Worm (Caenorhabditis elegans) whole organism, young adult: ENCODE data around the gene mip-1.

Experiments used
- F23B12.7 ChIP-seq: sonication (generic microtip); optimal IDR thresholded peaks from 2 replicates; lab custom pipeline; 2017; ENCODE audit warnings: missing genetic modification characterization, mild to moderate bottlenecking, missing compliant biosample characterization, antibody characterized with exemption, moderate library complexity; ENCODE audit not compliant: insufficient read depth
- F39B2.1 ChIP-seq: fragments of 200-800 bp; sonication (Bioruptor generic); IDR thresholded peaks from 2 replicates; pipeline ENCODE4 v1.3.6; 2022; ENCODE audit warnings: missing genetic modification reagents, missing genetic modification characterization, missing compliant biosample characterization
- atf-7 ChIP-seq: sonication (generic microtip); optimal IDR thresholded peaks from 2 replicates; lab custom pipeline; 2017; ENCODE audit warnings: mild to moderate bottlenecking, missing genetic modification characterization, missing compliant biosample characterization
- ceh-40 ChIP-seq: fragments of 200-800 bp; sonication (Bioruptor generic); IDR thresholded peaks from 2 replicates; pipeline ENCODE4 v1.3.6; 2022; ENCODE audit warnings: missing genetic modification characterization, missing compliant biosample characterization
- lin-26 ChIP-seq: fragments of 200-800 bp; sonication (Bioruptor generic); IDR thresholded peaks from 2 replicates; pipeline ENCODE4 v1.3.6; 2022; ENCODE audit warnings: missing genetic modification reagents, missing genetic modification characterization, missing compliant biosample characterization
- lin-54 ChIP-seq: fragments of 200-800 bp; sonication (Bioruptor generic); optimal IDR thresholded peaks from 2 replicates; lab custom pipeline; 2018; ENCODE audit warnings: mild to moderate bottlenecking, missing genetic modification characterization, missing compliant biosample characterization
- lsl-1 ChIP-seq: fragments of 200-800 bp; sonication (Bioruptor generic); optimal IDR thresholded peaks from 2 replicates; lab custom pipeline; 2018; ENCODE audit warnings: mild to moderate bottlenecking, missing genetic modification characterization, moderate library complexity, missing compliant biosample characterization
- nfya-2 ChIP-seq: fragments of 200-800 bp; sonication (Bioruptor generic); IDR thresholded peaks from 2 replicates; pipeline ENCODE4 v1.3.6; 2022; ENCODE audit warnings: missing genetic modification reagents, missing genetic modification characterization, missing compliant biosample characterization
- rpc-1 ChIP-seq, 2 experiments: fragments of 150-350 bp in 1 of 2; sonication (generic microtip) in 1 of 2; optimal IDR thresholded peaks; 2 replicates each; lab custom pipeline; 2014 to 2018; ENCODE audit warnings: missing biosample characterization in 1 of 2, missing genetic modification characterization in 1 of 2, missing genetic modification reagents in 1 of 2, missing genotype in 1 of 2
- snpc-3.4 ChIP-seq: sonication (generic microtip); optimal IDR thresholded peaks from 2 replicates; lab custom pipeline; 2017; ENCODE audit warnings: missing genetic modification characterization, mild to moderate bottlenecking, missing compliant biosample characterization, antibody characterized with exemption, moderate library complexity, missing genotype, missing genetic modification reagents
- ztf-22 ChIP-seq: fragments of 200-800 bp; sonication (Bioruptor generic); optimal IDR thresholded peaks from 2 replicates; lab custom pipeline; 2018; ENCODE audit warnings: mild to moderate bottlenecking, missing genetic modification characterization, moderate library complexity, missing compliant biosample characterization

Gene mip-1

DNA sequence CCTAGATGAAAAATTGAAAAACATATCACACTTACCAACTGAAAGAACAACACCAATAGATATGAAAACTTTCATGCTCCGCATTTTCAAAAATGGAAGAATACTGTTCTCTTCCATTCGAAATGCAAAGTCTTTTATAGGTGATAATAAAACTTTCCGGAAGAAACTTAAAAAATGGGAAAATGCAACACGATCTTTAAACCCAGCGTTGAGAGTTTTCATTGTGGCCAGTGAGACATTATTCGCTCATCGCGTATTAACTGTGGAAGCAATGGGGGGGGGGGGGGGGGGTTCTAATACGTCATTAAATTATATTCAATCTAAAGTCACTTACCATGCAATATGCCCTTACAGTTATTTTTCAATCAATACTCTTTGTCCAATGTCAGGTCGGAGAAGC, 51.4 kb downstream of the mip-1 start, which contains the start of the genes clec-157 and fkh-5:
clec-157 (minus strand) TSS at position 101 of the 400 bp plus-strand sequence.
fkh-5 (plus strand) TSS at position 336 of the 400 bp plus-strand sequence.
- TF ChIP-seq lin-54: no peak
- TF ChIP-seq ceh-40 (GFP tag; lab: Robert Waterston, UW): no peak
- TF ChIP-seq ztf-22: no peak
- TF ChIP-seq rpc-1 (optimal IDR thresholded peaks at IDR 0.05; lab: Kevin White, UChicago): no peak
- no peak for TF ChIP-seq rpc-1 (tag; optimal IDR thresholded peaks at IDR 0.05; lab: Kevin White, UChicago)
- no peak for TF ChIP-seq snpc-3.4 (tag; lab: Kevin White, UChicago)
- TF ChIP-seq lin-26 (GFP tag; lab: Robert Waterston, UW): no peak
- no peak for TF ChIP-seq F23B12.7 (tag; lab: Kevin White, UChicago)
- no peak for TF ChIP-seq lsl-1
- TF ChIP-seq atf-7 (tag; lab: Kevin White, UChicago): no peak
- no peak for TF ChIP-seq F39B2.1 (GFP tag; lab: Robert Waterston, UW)
- TF ChIP-seq nfya-2 (GFP tag; lab: Robert Waterston, UW): no peak
